Fruit fly (Drosophila melanogaster) whole organism, embryonic: ENCODE data around the gene Roc1b.
A peak's percentile ranks its signal among the peaks of the same experiment; 100 is the strongest.

Experiments used
- Bdp1 ChIP-seq: fragments of 200-800 bp; sonication (Bioruptor generic); optimal IDR thresholded peaks from 3 replicates; lab custom pipeline; 2016; ENCODE audit warnings: missing biosample characterization, missing genetic modification characterization
- Blimp-1 ChIP-seq: fragments of 200-800 bp; sonication (Bioruptor generic); optimal IDR thresholded peaks from 3 replicates; lab custom pipeline; 2018; ENCODE audit warnings: missing biosample characterization, missing genetic modification characterization, mild to moderate bottlenecking, moderate library complexity, missing genetic modification reagents
- CG10209 ChIP-seq: fragments of 200-800 bp; sonication (Bioruptor generic); optimal IDR thresholded peaks from 3 replicates; lab custom pipeline; 2017; ENCODE audit warnings: missing biosample characterization, mild to moderate bottlenecking, missing genetic modification characterization, missing genetic modification reagents
- CG11695 ChIP-seq: fragments of 200-800 bp; sonication (Bioruptor generic); IDR thresholded peaks from 3 replicates; pipeline ENCODE4 v1.3.6; 2022; ENCODE audit warnings: missing biosample characterization, missing genetic modification characterization
- CG13296 ChIP-seq: fragments of 200-800 bp; sonication (Bioruptor generic); optimal IDR thresholded peaks from 3 replicates; lab custom pipeline; 2018; ENCODE audit warnings: missing biosample characterization, mild to moderate bottlenecking, missing genetic modification characterization
- CG1529 ChIP-seq: fragments of 200-800 bp; sonication (Bioruptor generic); optimal IDR thresholded peaks from 3 replicates; lab custom pipeline; 2018; ENCODE audit warnings: missing biosample characterization, missing genetic modification characterization
- CG16815 ChIP-seq: fragments of 200-800 bp; sonication (Bioruptor generic); optimal IDR thresholded peaks from 3 replicates; lab custom pipeline; 2017; ENCODE audit warnings: missing biosample characterization, mild to moderate bottlenecking, missing genetic modification characterization
- CG18599 ChIP-seq: fragments of 200-800 bp; sonication (Bioruptor generic); optimal IDR thresholded peaks from 3 replicates; lab custom pipeline; 2017; ENCODE audit warnings: missing biosample characterization, missing genetic modification characterization, mild to moderate bottlenecking, moderate library complexity, missing genetic modification reagents
- CG2202 ChIP-seq: fragments of 200-800 bp; sonication (Bioruptor generic); optimal IDR thresholded peaks from 2 replicates; lab custom pipeline; 2018; ENCODE audit warnings: missing biosample characterization, mild to moderate bottlenecking, missing genetic modification characterization
- CG3281 ChIP-seq: fragments of 200-800 bp; sonication (Bioruptor generic); optimal IDR thresholded peaks from 3 replicates; lab custom pipeline; 2017; ENCODE audit warnings: missing biosample characterization, mild to moderate bottlenecking, missing genetic modification characterization
- CG33213 ChIP-seq: fragments of 200-800 bp; sonication (Bioruptor generic); optimal IDR thresholded peaks from 3 replicates; lab custom pipeline; 2016; ENCODE audit warnings: missing biosample characterization, missing genetic modification characterization
- CG33557 ChIP-seq: fragments of 200-800 bp; sonication (Bioruptor generic); optimal IDR thresholded peaks from 2 replicates; lab custom pipeline; 2019; ENCODE audit warnings: missing biosample characterization, mild to moderate bottlenecking, missing genetic modification characterization, moderate library complexity
- CG34422 ChIP-seq: fragments of 200-800 bp; sonication (Bioruptor generic); IDR thresholded peaks from 3 replicates; pipeline ENCODE4 v1.3.6; 2022; ENCODE audit warnings: missing biosample characterization, missing genetic modification characterization
- CG3847 ChIP-seq: fragments of 200-800 bp; sonication (Bioruptor generic); IDR thresholded peaks from 2 replicates; pipeline ENCODE4 v1.3.6; 2022; ENCODE audit warnings: missing biosample characterization, missing genetic modification characterization
- CG43689 ChIP-seq: fragments of 200-800 bp; sonication (Bioruptor generic); IDR thresholded peaks from 2 replicates; pipeline ENCODE4 v1.3.6; 2022; ENCODE audit warnings: missing biosample characterization, missing genetic modification characterization
- CG4707 ChIP-seq: fragments of 200-800 bp; sonication (Bioruptor generic); optimal IDR thresholded peaks from 2 replicates; lab custom pipeline; 2018; ENCODE audit warnings: missing biosample characterization, mild to moderate bottlenecking, missing genetic modification characterization, moderate library complexity
- CG6854 ChIP-seq: fragments of 200-800 bp; sonication (Bioruptor generic); optimal IDR thresholded peaks from 3 replicates; lab custom pipeline; 2017; ENCODE audit warnings: missing biosample characterization, mild to moderate bottlenecking, missing genetic modification characterization
- CG7963 ChIP-seq: fragments of 200-800 bp; sonication (Bioruptor generic); IDR thresholded peaks from 3 replicates; pipeline ENCODE4 v1.3.6; 2022; ENCODE audit warnings: missing biosample characterization, missing genetic modification characterization; ENCODE audit not compliant: partially characterized antibody
- Chrac-16 ChIP-seq: fragments of 200-800 bp; sonication (Bioruptor generic); optimal IDR thresholded peaks from 3 replicates; lab custom pipeline; 2016; ENCODE audit warnings: missing biosample characterization, missing genetic modification characterization
- D ChIP-seq, 2 experiments: fragments of 200-800 bp in 1 of 2; fragments of >200 bp in 1 of 2; sonication (Bioruptor generic) in 1 of 2; optimal IDR thresholded peaks; 2 replicates in 1 of 2; 3 replicates in 1 of 2; lab custom pipeline; 2017; ENCODE audit warnings: mild to moderate bottlenecking in 1 of 2, missing biosample characterization in 1 of 2, missing genetic modification characterization in 1 of 2, missing genetic modification reagents in 1 of 2
- D19A ChIP-seq: fragments of 200-800 bp; optimal IDR thresholded peaks from 3 replicates; lab custom pipeline; 2019; ENCODE audit warnings: missing biosample characterization, mild to moderate bottlenecking, missing genetic modification characterization, moderate library complexity
- Deaf1 ChIP-seq: fragments of 200-800 bp; optimal IDR thresholded peaks from 3 replicates; lab custom pipeline; 2019; ENCODE audit warnings: missing biosample characterization, mild to moderate bottlenecking, missing genetic modification characterization, moderate library complexity
- GATAe ChIP-seq: fragments of 200-800 bp; sonication (Bioruptor generic); conservative IDR thresholded peaks from 2 replicates; pipeline ENCODE4 v1.3.6; 2022; ENCODE audit warnings: missing biosample characterization, missing genetic modification characterization
- Gsc ChIP-seq: fragments of 200-800 bp; sonication (Bioruptor generic); IDR thresholded peaks from 2 replicates; pipeline ENCODE4 v1.3.6; 2022; ENCODE audit warnings: missing biosample characterization, missing genetic modification characterization
- Nf-YA ChIP-seq: fragments of 200-800 bp; sonication (Bioruptor generic); IDR thresholded peaks from 2 replicates; pipeline ENCODE4 v1.3.6; 2022; ENCODE audit warnings: missing biosample characterization, missing genetic modification characterization
- Poxn ChIP-seq: fragments of 200-800 bp; sonication (Bioruptor generic); IDR thresholded peaks from 2 replicates; pipeline ENCODE4 v1.3.6; 2022; ENCODE audit warnings: missing biosample characterization, missing genetic modification characterization
- Ptx1 ChIP-seq: fragments of 200-800 bp; sonication (Bioruptor generic); IDR thresholded peaks from 2 replicates; pipeline ENCODE4 v1.3.6; 2022; ENCODE audit warnings: missing biosample characterization, missing genetic modification characterization
- Sin3A ChIP-seq: fragments of >200 bp; optimal IDR thresholded peaks from 2 replicates; lab custom pipeline; 2018
- Taf1 ChIP-seq: fragments of 200-800 bp; sonication (Bioruptor generic); IDR thresholded peaks from 2 replicates; pipeline ENCODE4 v1.3.6; 2022; ENCODE audit warnings: missing biosample characterization, missing genetic modification characterization
- ap ChIP-seq: fragments of 200-800 bp; sonication (Bioruptor generic); IDR thresholded peaks from 2 replicates; pipeline ENCODE4 v1.3.6; 2022; ENCODE audit warnings: missing biosample characterization, missing genetic modification characterization
- bowl ChIP-seq: fragments of 200-800 bp; sonication (Bioruptor generic); IDR thresholded peaks from 2 replicates; pipeline ENCODE4 v1.3.6; 2022; ENCODE audit warnings: missing biosample characterization, missing genetic modification characterization
- dimm ChIP-seq: fragments of 200-800 bp; sonication (Bioruptor generic); IDR thresholded peaks from 2 replicates; pipeline ENCODE4 v1.3.6; 2022; ENCODE audit warnings: missing biosample characterization, missing genetic modification characterization
- dysf ChIP-seq: fragments of 200-800 bp; sonication (Bioruptor generic); IDR thresholded peaks from 3 replicates; pipeline ENCODE4 v1.3.6; 2022; ENCODE audit warnings: missing biosample characterization, missing genetic modification characterization
- en ChIP-seq: fragments of 200-800 bp; sonication (Bioruptor generic); optimal IDR thresholded peaks from 2 replicates; lab custom pipeline; 2016; ENCODE audit warnings: missing biosample characterization, missing genetic modification characterization
- hkb ChIP-seq, 2 experiments: fragments of 200-800 bp in 1 of 2; fragments of >200 bp in 1 of 2; sonication (Bioruptor generic) in 1 of 2; IDR thresholded peaks in 1 of 2; optimal IDR thresholded peaks in 1 of 2; 2 replicates each; pipeline versions ENCODE4 v1.3.6 to Lab custom; 2017 to 2022; ENCODE audit warnings: missing biosample characterization in 1 of 2, missing genetic modification characterization in 1 of 2
- ken ChIP-seq: fragments of 200-800 bp; sonication (Bioruptor generic); IDR thresholded peaks from 3 replicates; pipeline ENCODE4 v1.3.6; 2022; ENCODE audit warnings: missing biosample characterization, missing genetic modification characterization
- klu ChIP-seq: fragments of 200-800 bp; sonication (Bioruptor generic); IDR thresholded peaks from 2 replicates; pipeline ENCODE4 v1.3.6; 2022; ENCODE audit warnings: missing biosample characterization, missing genetic modification characterization
- knrl ChIP-seq: fragments of 200-800 bp; sonication (Bioruptor generic); IDR thresholded peaks from 3 replicates; pipeline ENCODE4 v1.3.6; 2022; ENCODE audit warnings: missing biosample characterization, missing genetic modification characterization; ENCODE audit not compliant: partially characterized antibody
- lmd ChIP-seq: fragments of 200-800 bp; sonication (Bioruptor generic); IDR thresholded peaks from 2 replicates; pipeline ENCODE4 v1.3.6; 2022; ENCODE audit warnings: missing biosample characterization, missing genetic modification characterization
- luna ChIP-seq: fragments of 200-800 bp; sonication (Bioruptor generic); optimal IDR thresholded peaks from 2 replicates; lab custom pipeline; 2016; ENCODE audit warnings: missing biosample characterization, missing genetic modification characterization
- prd ChIP-seq, 3 experiments: fragments of >200 bp in 2 of 3; fragments of 200-800 bp in 1 of 3; sonication (Bioruptor generic) in 1 of 3; optimal IDR thresholded peaks in 2 of 3; IDR thresholded peaks in 1 of 3; 2 replicates in 2 of 3; 3 replicates in 1 of 3; pipeline versions ENCODE4 v1.3.6 to Lab custom; 2017 to 2022; ENCODE audit warnings: missing biosample characterization in 1 of 3, missing genetic modification characterization in 1 of 3
- pzg ChIP-seq: fragments of 200-800 bp; sonication (Bioruptor generic); optimal IDR thresholded peaks from 3 replicates; lab custom pipeline; 2018; ENCODE audit warnings: missing biosample characterization, mild to moderate bottlenecking, missing genetic modification characterization, moderate library complexity
- repo ChIP-seq: fragments of 200-800 bp; sonication (Bioruptor generic); optimal IDR thresholded peaks from 2 replicates; lab custom pipeline; 2016; ENCODE audit warnings: missing biosample characterization, missing genetic modification characterization
- seq ChIP-seq: fragments of 200-800 bp; sonication (Bioruptor generic); IDR thresholded peaks from 2 replicates; pipeline ENCODE4 v1.3.6; 2022; ENCODE audit warnings: missing biosample characterization, missing genetic modification characterization
- sima ChIP-seq: fragments of 200-800 bp; sonication (Bioruptor generic); optimal IDR thresholded peaks from 2 replicates; lab custom pipeline; 2016; ENCODE audit warnings: missing biosample characterization, missing genetic modification characterization
- slp2 ChIP-seq: fragments of 200-800 bp; sonication (Bioruptor generic); optimal IDR thresholded peaks from 2 replicates; lab custom pipeline; 2016; ENCODE audit warnings: missing biosample characterization, missing genetic modification characterization
- unc-4 ChIP-seq: fragments of 200-800 bp; sonication (Bioruptor generic); IDR thresholded peaks from 2 replicates; pipeline ENCODE4 v1.3.6; 2022; ENCODE audit warnings: missing biosample characterization, missing genetic modification characterization; ENCODE audit not compliant: partially characterized antibody
- vfl ChIP-seq: fragments of 200-800 bp; sonication (Bioruptor generic); optimal IDR thresholded peaks from 2 replicates; lab custom pipeline; 2016; ENCODE audit warnings: missing biosample characterization, missing genetic modification characterization

The Roc1b gene

dm6 chr3L:377222-378071 lies 19.7 kb downstream of the Roc1b start (continued):
- 0 out of 2 replicates have a peak, but pooled peaks have one; percentile 13 for TF ChIP-seq unc-4 (GFP tag; lab: Robert Waterston, UW)
- no peak for TF ChIP-seq en
- peak; percentile 89 for TF ChIP-seq CG1529 (GFP tag; lab: Kevin White, UChicago)
- TF ChIP-seq Bdp1 = peak; percentile 37
- TF ChIP-seq ken (GFP tag; lab: Robert Waterston, UW) = peak; percentile 65; the same call in 2 of the 3 replicates
- 0 out of 2 replicates have a peak, but pooled peaks have one; percentile 26 for TF ChIP-seq dimm
- TF ChIP-seq prd (optimal IDR thresholded peaks at IDR 0.05; lab: Kevin White, UChicago) = no peak
- TF ChIP-seq prd (GFP tag; IDR thresholded peaks at IDR 0.05; lab: Robert Waterston, UW) = peak; percentile 72
- TF ChIP-seq Sin3A (lab: Kevin White, UChicago) = no peak
- peak; percentile 21 for TF ChIP-seq vfl (GFP tag; lab: Kevin White, UChicago)
- peak; percentile 77 for TF ChIP-seq lmd (GFP tag; lab: Robert Waterston, UW)
- peak; percentile 91 for TF ChIP-seq CG33557 (GFP tag; lab: Kevin White, UChicago)
- TF ChIP-seq hkb (optimal IDR thresholded peaks at IDR 0.05; lab: Kevin White, UChicago) = no peak
- TF ChIP-seq hkb (GFP tag; IDR thresholded peaks at IDR 0.05; lab: Robert Waterston, UW) = peak; percentile 90
- TF ChIP-seq CG3281 (GFP tag; lab: Kevin White, UChicago) = peak; percentile 96
- TF ChIP-seq Deaf1 (tag; lab: Kevin White, UChicago) = peak; percentile 69
- TF ChIP-seq bowl (GFP tag; lab: Robert Waterston, UW) = no peak
- TF ChIP-seq CG34422 = no peak
- peak; percentile 74 for TF ChIP-seq ap (GFP tag; lab: Robert Waterston, UW)
- TF ChIP-seq CG43689 (GFP tag; lab: Robert Waterston, UW) = no peak
- TF ChIP-seq slp2 = peak; percentile 12
- no peak for TF ChIP-seq repo (GFP tag; lab: Kevin White, UChicago)
- peak; percentile 67 for TF ChIP-seq CG3847 (GFP tag; lab: Robert Waterston, UW)
- TF ChIP-seq pzg (GFP tag; lab: Kevin White, UChicago) = no peak
- TF ChIP-seq Ptx1 (GFP tag; lab: Robert Waterston, UW) = peak; percentile 66
- TF ChIP-seq CG10209 (GFP tag; lab: Kevin White, UChicago) = peak; percentile 92
- TF ChIP-seq luna = no peak
- TF ChIP-seq CG4707 (GFP tag; lab: Kevin White, UChicago) = peak; percentile 70
- TF ChIP-seq Nf-YA (GFP tag; lab: Robert Waterston, UW) = no peak
- peak; percentile 76 for TF ChIP-seq Chrac-16 (GFP tag; lab: Kevin White, UChicago)
- TF ChIP-seq dysf (GFP tag; lab: Robert Waterston, UW) = peak; percentile 90
- TF ChIP-seq CG18599 = peak; percentile 98
- TF ChIP-seq Taf1 (GFP tag; lab: Robert Waterston, UW) = peak; percentile 54
- no peak for TF ChIP-seq D (optimal IDR thresholded peaks at IDR 0.05; lab: Kevin White, UChicago)
- peak; percentile 84 for TF ChIP-seq D (GFP tag; optimal IDR thresholded peaks at IDR 0.05; lab: Kevin White, UChicago)
- peak; percentile 91 for TF ChIP-seq CG6854 (GFP tag; lab: Kevin White, UChicago)
- TF ChIP-seq knrl (GFP tag; lab: Robert Waterston, UW) = no peak
- peak; percentile 21; the same call in 1 of the 2 replicates for TF ChIP-seq Poxn (GFP tag; lab: Robert Waterston, UW)
- peak; percentile 50 for TF ChIP-seq klu (GFP tag; lab: Robert Waterston, UW)
- peak; percentile 92 for TF ChIP-seq CG11695 (GFP tag; lab: Robert Waterston, UW)
- no peak for TF ChIP-seq Gsc
- no peak for TF ChIP-seq CG7963 (GFP tag; lab: Robert Waterston, UW)
- peak; percentile 88 for TF ChIP-seq CG16815 (GFP tag; lab: Kevin White, UChicago)
- TF ChIP-seq D19A (tag; lab: Kevin White, UChicago) = peak; percentile 89
- TF ChIP-seq seq (GFP tag; lab: Robert Waterston, UW) = peak; percentile 78
- TF ChIP-seq Blimp-1 (GFP tag; lab: Kevin White, UChicago) = peak; percentile 87
- TF ChIP-seq sima = no peak
- TF ChIP-seq CG33213 (GFP tag; lab: Kevin White, UChicago) = no peak
- TF ChIP-seq CG2202 = peak; percentile 84
- TF ChIP-seq CG13296 = peak; percentile 96
- TF ChIP-seq GATAe (GFP tag; lab: Robert Waterston, UW) = no peak
